Worm (Caenorhabditis elegans) whole organism, young adult: Measurements from ENCODE around the gene C09G5.13.

Experiments used
- B0035.1 ChIP-seq: sonication (generic microtip); optimal IDR thresholded peaks from 2 replicates; lab custom pipeline; 2016; ENCODE audit warnings: missing genetic modification characterization, mild to moderate bottlenecking, missing compliant biosample characterization, missing genotype, missing genetic modification reagents
- B0336.3 ChIP-seq: fragments of 200-800 bp; sonication (Bioruptor generic); IDR thresholded peaks from 2 replicates; pipeline ENCODE4 v1.3.6; 2022; ENCODE audit warnings: missing genetic modification characterization, missing compliant biosample characterization
- C06A6.2 ChIP-seq: fragments of 200-800 bp; sonication (Bioruptor generic); conservative IDR thresholded peaks from 2 replicates; pipeline ENCODE4 v1.3.6; 2022; ENCODE audit warnings: missing genetic modification characterization, missing compliant biosample characterization
- F49E8.2 ChIP-seq: sonication (generic microtip); optimal IDR thresholded peaks from 3 replicates; lab custom pipeline; 2017; ENCODE audit warnings: missing genetic modification characterization, mild to moderate bottlenecking, missing compliant biosample characterization, antibody characterized with exemption, moderate library complexity; ENCODE audit not compliant: insufficient read depth
- F57C9.4 ChIP-seq: sonication (generic microtip); optimal IDR thresholded peaks from 2 replicates; lab custom pipeline; 2017; ENCODE audit warnings: mild to moderate bottlenecking, missing genetic modification characterization, missing compliant biosample characterization
- Y53G8AR.9 ChIP-seq: fragments of 200-800 bp; sonication (Bioruptor generic); conservative IDR thresholded peaks from 2 replicates; pipeline ENCODE4 v1.3.6; 2022; ENCODE audit warnings: missing genetic modification reagents, missing genetic modification characterization, missing compliant biosample characterization
- Y67H2A.10 ChIP-seq: fragments of 200-800 bp; sonication (Bioruptor generic); conservative IDR thresholded peaks from 2 replicates; pipeline ENCODE4 v1.3.6; 2022; ENCODE audit warnings: missing genetic modification reagents, missing genetic modification characterization, missing compliant biosample characterization
- aptf-2 ChIP-seq: fragments of 200-800 bp; sonication (Bioruptor generic); conservative IDR thresholded peaks from 2 replicates; pipeline ENCODE4 v1.3.6; 2022; ENCODE audit warnings: missing genetic modification reagents, missing genetic modification characterization, missing compliant biosample characterization
- atf-7 ChIP-seq: sonication (generic microtip); optimal IDR thresholded peaks from 2 replicates; lab custom pipeline; 2017; ENCODE audit warnings: mild to moderate bottlenecking, missing genetic modification characterization, missing compliant biosample characterization
- ceh-40 ChIP-seq: fragments of 200-800 bp; sonication (Bioruptor generic); IDR thresholded peaks from 2 replicates; pipeline ENCODE4 v1.3.6; 2022; ENCODE audit warnings: missing genetic modification characterization, missing compliant biosample characterization
- chd-7 ChIP-seq: sonication (generic microtip); optimal IDR thresholded peaks from 2 replicates; lab custom pipeline; 2016; ENCODE audit warnings: mild to moderate bottlenecking, missing genetic modification characterization, moderate library complexity, missing compliant biosample characterization
- die-1 ChIP-seq: sonication (generic microtip); optimal IDR thresholded peaks from 2 replicates; lab custom pipeline; 2016; ENCODE audit warnings: missing genotype, mild to moderate bottlenecking, missing genetic modification characterization, missing compliant biosample characterization
- dox-1 ChIP-seq: fragments of 200-800 bp; sonication (Bioruptor generic); IDR thresholded peaks from 2 replicates; pipeline ENCODE4 v1.3.6; 2022; ENCODE audit warnings: missing genetic modification reagents, missing genetic modification characterization, missing compliant biosample characterization
- dpff-1 ChIP-seq: sonication (generic microtip); optimal IDR thresholded peaks from 2 replicates; lab custom pipeline; 2017; ENCODE audit warnings: mild to moderate bottlenecking, missing genetic modification characterization, missing compliant biosample characterization
- dpl-1 ChIP-seq: fragments of 150-350 bp; optimal IDR thresholded peaks from 2 replicates; lab custom pipeline; 2014; ENCODE audit warnings: missing biosample characterization, missing genetic modification reagents, missing genetic modification characterization
- efl-1 ChIP-seq: fragments of 150-350 bp; optimal IDR thresholded peaks from 2 replicates; lab custom pipeline; 2014; ENCODE audit warnings: missing biosample characterization, missing genetic modification reagents, missing genetic modification characterization
- egl-18 ChIP-seq: fragments of 200-800 bp; sonication (Bioruptor generic); IDR thresholded peaks from 2 replicates; pipeline ENCODE4 v1.3.6; 2022; ENCODE audit warnings: missing genetic modification reagents, missing genetic modification characterization, missing compliant biosample characterization
- egrh-3 ChIP-seq: fragments of 200-800 bp; sonication (Bioruptor generic); IDR thresholded peaks from 2 replicates; pipeline ENCODE4 v1.3.6; 2022; ENCODE audit warnings: missing genetic modification reagents, missing genetic modification characterization, missing compliant biosample characterization
- ets-4 ChIP-seq: fragments of 200-800 bp; sonication (Bioruptor generic); optimal IDR thresholded peaks from 2 replicates; lab custom pipeline; 2018; ENCODE audit warnings: mild to moderate bottlenecking, missing genetic modification characterization, missing compliant biosample characterization
- fkh-3 ChIP-seq: sonication (generic microtip); optimal IDR thresholded peaks from 2 replicates; lab custom pipeline; 2016; ENCODE audit warnings: mild to moderate bottlenecking, missing genetic modification characterization, missing compliant biosample characterization
- gei-17 ChIP-seq: fragments of 200-800 bp; sonication (Bioruptor generic); optimal IDR thresholded peaks from 2 replicates; lab custom pipeline; 2018; ENCODE audit warnings: mild to moderate bottlenecking, missing genetic modification characterization, missing compliant biosample characterization
- hlh-12 ChIP-seq: sonication (generic microtip); optimal IDR thresholded peaks from 2 replicates; lab custom pipeline; 2016; ENCODE audit warnings: missing genetic modification characterization, missing compliant biosample characterization
- hmg-20 ChIP-seq: fragments of 200-800 bp; sonication (Bioruptor generic); IDR thresholded peaks from 2 replicates; pipeline ENCODE4 v1.3.6; 2022; ENCODE audit warnings: missing genetic modification reagents, missing genetic modification characterization, missing compliant biosample characterization
- lin-26 ChIP-seq: fragments of 200-800 bp; sonication (Bioruptor generic); IDR thresholded peaks from 2 replicates; pipeline ENCODE4 v1.3.6; 2022; ENCODE audit warnings: missing genetic modification reagents, missing genetic modification characterization, missing compliant biosample characterization
- lin-40 ChIP-seq: sonication (generic microtip); optimal IDR thresholded peaks from 2 replicates; lab custom pipeline; 2016; ENCODE audit warnings: missing genetic modification characterization, mild to moderate bottlenecking, missing compliant biosample characterization, missing genotype, missing genetic modification reagents
- lsy-27 ChIP-seq: sonication (generic microtip); optimal IDR thresholded peaks from 2 replicates; lab custom pipeline; 2017; ENCODE audit warnings: missing genetic modification characterization, mild to moderate bottlenecking, missing compliant biosample characterization, antibody characterized with exemption, missing genotype, borderline replicate concordance; ENCODE audit not compliant: insufficient read depth
- madf-6 ChIP-seq: fragments of 200-800 bp; sonication (Bioruptor generic); IDR thresholded peaks from 2 replicates; pipeline ENCODE4 v1.3.6; 2022; ENCODE audit warnings: missing genetic modification reagents, missing genetic modification characterization, missing compliant biosample characterization
- mes-4 ChIP-seq: sonication (generic microtip); optimal IDR thresholded peaks from 2 replicates; lab custom pipeline; 2016; ENCODE audit warnings: missing genotype, missing genetic modification characterization, missing compliant biosample characterization
- nfya-2 ChIP-seq: fragments of 200-800 bp; sonication (Bioruptor generic); IDR thresholded peaks from 2 replicates; pipeline ENCODE4 v1.3.6; 2022; ENCODE audit warnings: missing genetic modification reagents, missing genetic modification characterization, missing compliant biosample characterization
- nfyb-1 ChIP-seq: fragments of 200-800 bp; sonication (Bioruptor generic); IDR thresholded peaks from 2 replicates; pipeline ENCODE4 v1.3.6; 2022; ENCODE audit warnings: missing genetic modification reagents, missing genetic modification characterization, missing compliant biosample characterization
- sea-2 ChIP-seq: fragments of 200-800 bp; sonication (Bioruptor generic); IDR thresholded peaks from 2 replicates; pipeline ENCODE4 v1.3.6; 2022; ENCODE audit warnings: missing genetic modification characterization, missing compliant biosample characterization
- snpc-1.1 ChIP-seq: sonication (generic microtip); optimal IDR thresholded peaks from 2 replicates; lab custom pipeline; 2017; ENCODE audit warnings: missing genetic modification characterization, mild to moderate bottlenecking, missing compliant biosample characterization, antibody characterized with exemption, moderate library complexity, missing genotype, missing genetic modification reagents; ENCODE audit not compliant: insufficient read depth
- snpc-3.4 ChIP-seq: sonication (generic microtip); optimal IDR thresholded peaks from 2 replicates; lab custom pipeline; 2017; ENCODE audit warnings: missing genetic modification characterization, mild to moderate bottlenecking, missing compliant biosample characterization, antibody characterized with exemption, moderate library complexity, missing genotype, missing genetic modification reagents
- snpc-4 ChIP-seq, 5 experiments: fragments of 150-350 bp in 1 of 5; sonication (generic microtip) in 4 of 5; optimal IDR thresholded peaks; 2 replicates each; lab custom pipeline; 2014 to 2018; ENCODE audit warnings: missing genetic modification characterization in 5 of 5, missing biosample characterization in 3 of 5, antibody characterized with exemption in 2 of 5, mild to moderate bottlenecking in 2 of 5, missing compliant biosample characterization in 2 of 5, missing genotype in 2 of 5, moderate library complexity in 2 of 5, missing genetic modification reagents in 1 of 5
- somi-1 ChIP-seq: fragments of 200-800 bp; sonication (Bioruptor generic); optimal IDR thresholded peaks from 2 replicates; lab custom pipeline; 2018; ENCODE audit warnings: mild to moderate bottlenecking, missing genetic modification characterization, missing compliant biosample characterization
- xnd-1 ChIP-seq: sonication (generic microtip); optimal IDR thresholded peaks from 2 replicates; lab custom pipeline; 2016; ENCODE audit warnings: missing genotype, missing genetic modification reagents, missing genetic modification characterization, missing compliant biosample characterization
- zfh-2 ChIP-seq: fragments of 200-800 bp; sonication (Bioruptor generic); conservative IDR thresholded peaks from 2 replicates; pipeline ENCODE4 v1.3.6; 2022; ENCODE audit warnings: missing genetic modification reagents, missing genetic modification characterization, missing compliant biosample characterization
- ztf-18 ChIP-seq: sonication (generic microtip); optimal IDR thresholded peaks from 2 replicates; lab custom pipeline; 2016; ENCODE audit warnings: missing genotype, mild to moderate bottlenecking, missing genetic modification characterization, missing compliant biosample characterization
- ztf-22 ChIP-seq: fragments of 200-800 bp; sonication (Bioruptor generic); optimal IDR thresholded peaks from 2 replicates; lab custom pipeline; 2018; ENCODE audit warnings: mild to moderate bottlenecking, missing genetic modification characterization, moderate library complexity, missing compliant biosample characterization
- ztf-26 ChIP-seq: sonication (generic microtip); optimal IDR thresholded peaks from 2 replicates; lab custom pipeline; 2017; ENCODE audit warnings: missing genetic modification characterization, missing compliant biosample characterization
- ztf-28 ChIP-seq: fragments of 200-800 bp; sonication (Bioruptor generic); IDR thresholded peaks from 2 replicates; pipeline ENCODE4 v1.3.6; 2022; ENCODE audit warnings: missing genetic modification reagents, missing genetic modification characterization, missing compliant biosample characterization
- ztf-6 ChIP-seq: fragments of 200-800 bp; sonication (Bioruptor generic); IDR thresholded peaks from 2 replicates; pipeline ENCODE4 v1.3.6; 2022; ENCODE audit warnings: missing genetic modification reagents, missing genetic modification characterization, missing compliant biosample characterization

C09G5.13 gene

ce11 chrII:10706901-10707300, 10.3 kb upstream of the C09G5.13 start, which contains the start of gene col-80:
TSS of gene col-80 (plus strand) at chrII:10707201.
- TF ChIP-seq F49E8.2 (no peak), snpc-3.4 (tag; lab: Kevin White, UChicago) (no peak), ets-4 (GFP tag; lab: Kevin White, UChicago) (no peak), aptf-2 (GFP tag; lab: Robert Waterston, UW) (no peak), B0035.1 (no peak), gei-17 (GFP tag; lab: Kevin White, UChicago) (no peak), Y53G8AR.9 (no peak), atf-7 (tag; lab: Kevin White, UChicago) (no peak), somi-1 (GFP tag; lab: Kevin White, UChicago) (no peak), lsy-27 (tag; lab: Kevin White, UChicago) (no peak), ztf-6 (GFP tag; lab: Robert Waterston, UW) (no peak), nfyb-1 (GFP tag; lab: Robert Waterston, UW) (no peak)

- no peak for TF ChIP-seq hmg-20 (GFP tag; lab: Robert Waterston, UW)
- no peak for TF ChIP-seq ets-4 (GFP tag; lab: Kevin White, UChicago)
- TF ChIP-seq ztf-18: peak; percentile 4
- TF ChIP-seq egrh-3 (GFP tag; lab: Robert Waterston, UW): peak; percentile 91
- peak; percentile 88 for TF ChIP-seq zfh-2
- TF ChIP-seq ztf-26 (tag; lab: Kevin White, UChicago): peak; percentile 90
- peak; percentile 62 for TF ChIP-seq lin-40 (tag; lab: Kevin White, UChicago)
- no peak for TF ChIP-seq ztf-22 (GFP tag; lab: Kevin White, UChicago)
- no peak for TF ChIP-seq xnd-1 (tag; lab: Kevin White, UChicago)
- peak; percentile 8; the same call in 1 of the 2 replicates for TF ChIP-seq B0336.3
- peak; percentile 85 for TF ChIP-seq lin-26 (GFP tag; lab: Robert Waterston, UW)
- 0 out of 2 replicates have a peak, but pooled peaks have one; percentile 17 for TF ChIP-seq dox-1
Observed at ce11 chrII:10707439-10708096, 9.7 kb upstream of the C09G5.13 start.

ce11 chrII:10708660-10709059, 8.6 kb upstream of the C09G5.13 start, which contains the start of gene bli-1:
TSS of gene bli-1 (plus strand) at chrII:10708960.
- TF ChIP-seq ztf-28 (GFP tag; lab: Robert Waterston, UW): no peak
- no peak for TF ChIP-seq snpc-1.1 (tag; lab: Kevin White, UChicago)
- no peak for TF ChIP-seq xnd-1 (tag; lab: Kevin White, UChicago)
- TF ChIP-seq hlh-12 (tag; lab: Kevin White, UChicago): no peak
- TF ChIP-seq F57C9.4 (tag; lab: Kevin White, UChicago): no peak
- no peak for TF ChIP-seq mes-4
- TF ChIP-seq ceh-40 (GFP tag; lab: Robert Waterston, UW): no peak
- no peak for TF ChIP-seq die-1

- no peak for TF ChIP-seq egl-18 (GFP tag; lab: Robert Waterston, UW)
- no peak for TF ChIP-seq chd-7
- no peak for TF ChIP-seq fkh-3 (tag; lab: Kevin White, UChicago)
- no peak for TF ChIP-seq ztf-18
- peak; percentile 47; the same call in 1 of the 2 replicates for TF ChIP-seq madf-6
- no peak for TF ChIP-seq lin-40 (tag; lab: Kevin White, UChicago)
- TF ChIP-seq C06A6.2 (GFP tag; lab: Robert Waterston, UW): no peak
- no peak for TF ChIP-seq dpff-1 (tag; lab: Kevin White, UChicago)
- no peak for TF ChIP-seq Y67H2A.10 (GFP tag; lab: Robert Waterston, UW)
- TF ChIP-seq efl-1: peak; percentile 64
- no peak for TF ChIP-seq snpc-4 (GFP tag; optimal IDR thresholded peaks at IDR 0.05; lab: Kevin White, UChicago)
- no peak for TF ChIP-seq snpc-4 (tag; optimal IDR thresholded peaks at IDR 0.05; lab: Kevin White, UChicago)
- peak; percentile 69 for TF ChIP-seq dpl-1
- no peak for TF ChIP-seq ztf-28 (GFP tag; lab: Robert Waterston, UW)
- TF ChIP-seq nfya-2 (GFP tag; lab: Robert Waterston, UW): no peak
- TF ChIP-seq sea-2 (GFP tag; lab: Robert Waterston, UW): no peak
- peak; percentile 10 for TF ChIP-seq xnd-1 (tag; lab: Kevin White, UChicago)
Observed at ce11 chrII:10714262-10714933, 2.8 kb upstream of the C09G5.13 start, which contains the start of the genes dph-2 and C09G5.7. TSS of gene dph-2 (minus strand) at chrII:10714297. TSS of gene C09G5.7 (plus strand) at chrII:10714883.
